Fruit fly (Drosophila melanogaster): ENCODE measurements around the gene CG12219.

Gene CG12219

dm6 chrX:6316858-6317474 lies 15.9 kb upstream of the CG12219 start (continued):
- TF ChIP-seq bbx (GFP tag; IDR thresholded peaks at IDR 0.05; ENCODE audit: partially characterized antibody) (no peak), CG8944 (GFP tag; optimal IDR thresholded peaks at IDR 0.05) (peak; percentile 36), CG17802 (tag; optimal IDR thresholded peaks at IDR 0.05) (no peak), Sry-δ (GFP tag; optimal IDR thresholded peaks at IDR 0.05) (no peak), crol (GFP tag; IDR thresholded peaks at IDR 0.05) (peak; percentile 74), Mes4 (GFP tag; optimal IDR thresholded peaks at IDR 0.05) (no peak), klu (GFP tag; IDR thresholded peaks at IDR 0.05) (0 out of 2 replicates have a peak, but pooled peaks have one; percentile 30), Hsf (GFP tag; optimal IDR thresholded peaks at IDR 0.05) (peak; percentile 60), caup (GFP tag; optimal IDR thresholded peaks at IDR 0.05; ENCODE audit: severe bottlenecking) (peak; percentile 75), HLHmδ (GFP tag; optimal IDR thresholded peaks at IDR 0.05) (no peak), gt (GFP tag; IDR thresholded peaks at IDR 0.05) (0 out of 2 replicates have a peak, but pooled peaks have one; percentile 24), CG18011 (GFP tag; optimal IDR thresholded peaks at IDR 0.05) (no peak), CG9932 (GFP tag; IDR thresholded peaks at IDR 0.05) (peak; percentile 69), crc (GFP tag; optimal IDR thresholded peaks at IDR 0.05) (no peak), CG17385 (GFP tag; optimal IDR thresholded peaks at IDR 0.05) (peak; percentile 67), ci (GFP tag; IDR thresholded peaks at IDR 0.05) (peak; percentile 79), CG9876 (GFP tag; optimal IDR thresholded peaks at IDR 0.05) (no peak), tx (GFP tag; optimal IDR thresholded peaks at IDR 0.05) (no peak), dm (GFP tag; optimal IDR thresholded peaks at IDR 0.05) (no peak), stc (GFP tag; IDR thresholded peaks at IDR 0.05) (peak; percentile 68), CG16815 (GFP tag; optimal IDR thresholded peaks at IDR 0.05) (no peak), pan (optimal IDR thresholded peaks at IDR 0.05) (no peak), pan (GFP tag; optimal IDR thresholded peaks at IDR 0.05 in 1 of 2, IDR thresholded peaks at IDR 0.05 in 1 of 2) (peak in 1 of 2 experiments; percentile 81), toy (GFP tag; IDR thresholded peaks at IDR 0.05) (0 out of 2 replicates have a peak, but pooled peaks have one; percentile 16), pfk (GFP tag; optimal IDR thresholded peaks at IDR 0.05) (no peak), CG43689 (GFP tag; IDR thresholded peaks at IDR 0.05) (0 out of 2 replicates have a peak, but pooled peaks have one; percentile 24), sc (optimal IDR thresholded peaks at IDR 0.05) (no peak), sc (GFP tag; optimal IDR thresholded peaks at IDR 0.05) (no peak), mld (GFP tag; IDR thresholded peaks at IDR 0.05; ENCODE audit: partially characterized antibody) (no peak), CG32767 (GFP tag; IDR thresholded peaks at IDR 0.05) (peak; percentile 25; the same call in 1 of the 2 replicates), zen2 (GFP tag; IDR thresholded peaks at IDR 0.05; ENCODE audit: partially characterized antibody) (no peak), CG14710 (tag; optimal IDR thresholded peaks at IDR 0.05) (peak; percentile 13), CG1602 (GFP tag; optimal IDR thresholded peaks at IDR 0.05) (no peak), croc (GFP tag; conservative IDR thresholded peaks at IDR 0.05) (0 out of 3 replicates have a peak, but pooled peaks have one; percentile 23), fd64A (GFP tag; optimal IDR thresholded peaks at IDR 0.05) (no peak), CG6689 (GFP tag; IDR thresholded peaks at IDR 0.05) (peak; percentile 59), cwo (GFP tag; optimal IDR thresholded peaks at IDR 0.05) (peak; percentile 73), peb (GFP tag; IDR thresholded peaks at IDR 0.05) (no peak), dmrt99B (tag; optimal IDR thresholded peaks at IDR 0.05) (peak; percentile 73), MESR4 (GFP tag; optimal IDR thresholded peaks at IDR 0.05) (no peak), odd (GFP tag; optimal IDR thresholded peaks at IDR 0.05) (peak; percentile 49), Antp (GFP tag; optimal IDR thresholded peaks at IDR 0.05) (peak; percentile 5), az2 (GFP tag; optimal IDR thresholded peaks at IDR 0.05) (peak; percentile 40), Hand (GFP tag; optimal IDR thresholded peaks at IDR 0.05) (peak; percentile 79), eve (GFP tag; optimal IDR thresholded peaks at IDR 0.05) (no peak), D19B (GFP tag; optimal IDR thresholded peaks at IDR 0.05) (peak; percentile 52), CG10147 (GFP tag; optimal IDR thresholded peaks at IDR 0.05) (peak; percentile 64), CG10267 (tag; optimal IDR thresholded peaks at IDR 0.05) (peak; percentile 19), CG11560 (tag; IDR thresholded peaks at IDR 0.05) (0 out of 3 replicates have a peak, but pooled peaks have one; percentile 31), org-1 (GFP tag; optimal IDR thresholded peaks at IDR 0.05) (peak; percentile 73)
